Worm (Caenorhabditis elegans): Measurements from ENCODE around the gene T02B11.3.

ce11 chrV:911474-911873 lies 44.8 kb upstream of the T02B11.3 start, which contains the start of gene adh-5:
- no peak for TF ChIP-seq hnd-1 (tag; optimal IDR thresholded peaks at IDR 0.05)
- no peak for TF ChIP-seq flt-1 (GFP tag; IDR thresholded peaks at IDR 0.05)
- TF ChIP-seq scrt-1 (GFP tag; IDR thresholded peaks at IDR 0.05) = no peak
- TF ChIP-seq ama-1 (optimal IDR thresholded peaks at IDR 0.05) = no peak
